Fruit fly (Drosophila melanogaster): ENCODE measurements around the gene CG8219.

The CG8219 gene

dm6 chr3L:6218517-6219155 is 18.4 kb downstream of the CG8219 start (continued):
- no peak for TF ChIP-seq Ssrp (tag; optimal IDR thresholded peaks at IDR 0.05)
- TF ChIP-seq ind (GFP tag; optimal IDR thresholded peaks at IDR 0.05): no peak
- TF ChIP-seq CG2129 (GFP tag; IDR thresholded peaks at IDR 0.05; ENCODE audit: partially characterized antibody): no peak
- peak in 1 of 2 experiments; percentile 4 for TF ChIP-seq insv (GFP tag; optimal IDR thresholded peaks at IDR 0.05)
- no peak for TF ChIP-seq CG1529 (GFP tag; optimal IDR thresholded peaks at IDR 0.05)
- no peak for TF ChIP-seq Aef1 (GFP tag; IDR thresholded peaks at IDR 0.05)
- TF ChIP-seq schlank (tag; optimal IDR thresholded peaks at IDR 0.05): no peak
- peak; percentile 11; the same call in 1 of the 2 replicates for TF ChIP-seq bbx (GFP tag; IDR thresholded peaks at IDR 0.05; ENCODE audit: partially characterized antibody)
- no peak for TF ChIP-seq CG8478 (optimal IDR thresholded peaks at IDR 0.05)
- TF ChIP-seq CG1024 (GFP tag; IDR thresholded peaks at IDR 0.05): no peak
- no peak for TF ChIP-seq HLH3B (GFP tag; IDR thresholded peaks at IDR 0.05)
- TF ChIP-seq abd-A (tag; optimal IDR thresholded peaks at IDR 0.05): no peak
- TF ChIP-seq CG11560 (tag; IDR thresholded peaks at IDR 0.05): no peak
- no peak for TF ChIP-seq phol (tag; optimal IDR thresholded peaks at IDR 0.05)
- no peak for TF ChIP-seq ara (GFP tag; IDR thresholded peaks at IDR 0.05)
- no peak for TF ChIP-seq Xrp1 (GFP tag; IDR thresholded peaks at IDR 0.05)
- no peak for TF ChIP-seq CG30403 (GFP tag; optimal IDR thresholded peaks at IDR 0.05)
- TF ChIP-seq CG12659 (GFP tag; optimal IDR thresholded peaks at IDR 0.05): no peak
- no peak for TF ChIP-seq CG7987 (GFP tag; optimal IDR thresholded peaks at IDR 0.05)
- no peak for TF ChIP-seq CG8359 (GFP tag; optimal IDR thresholded peaks at IDR 0.05; ENCODE audit: borderline replicate concordance)
- TF ChIP-seq CG5245 (GFP tag; optimal IDR thresholded peaks at IDR 0.05): no peak
- TF ChIP-seq Lhr (GFP tag; optimal IDR thresholded peaks at IDR 0.05): no peak
- no peak for TF ChIP-seq disco-r (GFP tag; optimal IDR thresholded peaks at IDR 0.05)
- no peak for TF ChIP-seq Hsf (GFP tag; optimal IDR thresholded peaks at IDR 0.05)
- TF ChIP-seq ab (GFP tag; optimal IDR thresholded peaks at IDR 0.05): no peak
- no peak for TF ChIP-seq aop (GFP tag; IDR thresholded peaks at IDR 0.05)
- no peak for TF ChIP-seq Sry-δ (GFP tag; optimal IDR thresholded peaks at IDR 0.05)
- peak; percentile 49 for TF ChIP-seq BtbVII (GFP tag; optimal IDR thresholded peaks at IDR 0.05)
- TF ChIP-seq unpg (GFP tag; optimal IDR thresholded peaks at IDR 0.05): peak; percentile 37
- TF ChIP-seq D (optimal IDR thresholded peaks at IDR 0.05): no peak
- TF ChIP-seq D (GFP tag; optimal IDR thresholded peaks at IDR 0.05): no peak
- no peak for TF ChIP-seq Nf-YA (GFP tag; IDR thresholded peaks at IDR 0.05)
- TF ChIP-seq CG6175 (GFP tag; IDR thresholded peaks at IDR 0.05): no peak
- TF ChIP-seq kay (GFP tag; optimal IDR thresholded peaks at IDR 0.05): no peak
- TF ChIP-seq CG10959 (GFP tag; IDR thresholded peaks at IDR 0.05): no peak
- TF ChIP-seq CG8089 (GFP tag; optimal IDR thresholded peaks at IDR 0.05): no peak
- no peak for TF ChIP-seq CG7839 (tag; optimal IDR thresholded peaks at IDR 0.05)
- TF ChIP-seq gce (GFP tag; IDR thresholded peaks at IDR 0.05): peak; percentile 64; the same call in 1 of the 3 replicates
- TF ChIP-seq CG1647 (GFP tag; optimal IDR thresholded peaks at IDR 0.05): no peak
- TF ChIP-seq CG12299 (tag; optimal IDR thresholded peaks at IDR 0.05): no peak
- TF ChIP-seq sna (GFP tag; IDR thresholded peaks at IDR 0.05; ENCODE audit: partially characterized antibody): peak; percentile 23; the same call in 1 of the 2 replicates
- no peak for TF ChIP-seq shn (GFP tag; optimal IDR thresholded peaks at IDR 0.05)
- TF ChIP-seq CG3995 (GFP tag; optimal IDR thresholded peaks at IDR 0.05): no peak
- TF ChIP-seq CG16779 (GFP tag; IDR thresholded peaks at IDR 0.05): no peak
- TF ChIP-seq CG18619 (GFP tag; optimal IDR thresholded peaks at IDR 0.05): no peak
- TF ChIP-seq gem (tag; optimal IDR thresholded peaks at IDR 0.05): no peak
- peak; percentile 56 for TF ChIP-seq CG6813 (GFP tag; optimal IDR thresholded peaks at IDR 0.05)
- no peak for TF ChIP-seq CG7928 (GFP tag; optimal IDR thresholded peaks at IDR 0.05)
- TF ChIP-seq CG4617 (GFP tag; optimal IDR thresholded peaks at IDR 0.05; ENCODE audit: borderline replicate concordance): no peak
- TF ChIP-seq hbn (GFP tag; IDR thresholded peaks at IDR 0.05; ENCODE audit: partially characterized antibody): no peak
- no peak for TF ChIP-seq emc (GFP tag; optimal IDR thresholded peaks at IDR 0.05)
